Fruit fly (Drosophila melanogaster) whole organism, embryonic: Measurements from ENCODE around the gene dpp.
A peak's percentile ranks its signal among the peaks of the same experiment; 100 is the strongest.

ENCODE experiments used
- CG10209 ChIP-seq: fragments of 200-800 bp; sonication (Bioruptor generic); optimal IDR thresholded peaks from 3 replicates; lab custom pipeline; 2017; ENCODE audit warnings: missing biosample characterization, mild to moderate bottlenecking, missing genetic modification characterization, missing genetic modification reagents
- CG10321 ChIP-seq: fragments of 200-800 bp; sonication (Bioruptor generic); IDR thresholded peaks from 2 replicates; pipeline ENCODE4 v1.3.6; 2022; ENCODE audit warnings: missing biosample characterization, missing genetic modification characterization
- CG10565 ChIP-seq: fragments of 200-800 bp; sonication (Bioruptor generic); optimal IDR thresholded peaks from 3 replicates; lab custom pipeline; 2016; ENCODE audit warnings: missing biosample characterization, mild to moderate bottlenecking, missing genetic modification characterization
- CG11085 ChIP-seq: fragments of 200-800 bp; sonication (Bioruptor generic); IDR thresholded peaks from 2 replicates; pipeline ENCODE4 v1.3.6; 2022; ENCODE audit warnings: missing biosample characterization, missing genetic modification characterization
- CG11247 ChIP-seq: fragments of 200-800 bp; sonication (Bioruptor generic); IDR thresholded peaks from 2 replicates; pipeline ENCODE4 v1.3.6; 2022; ENCODE audit warnings: missing biosample characterization, missing genetic modification characterization
- CG11504 ChIP-seq: fragments of 200-800 bp; sonication (Bioruptor generic); optimal IDR thresholded peaks from 3 replicates; lab custom pipeline; 2019; ENCODE audit warnings: missing biosample characterization, mild to moderate bottlenecking, missing genetic modification characterization, moderate library complexity
- CG15514 ChIP-seq: fragments of 200-800 bp; sonication (Bioruptor generic); optimal IDR thresholded peaks from 3 replicates; lab custom pipeline; 2017; ENCODE audit warnings: missing biosample characterization, missing genetic modification characterization, mild to moderate bottlenecking, moderate library complexity, missing genetic modification reagents
- CG17359 ChIP-seq: fragments of 200-800 bp; sonication (Bioruptor generic); optimal IDR thresholded peaks from 3 replicates; lab custom pipeline; 2018; ENCODE audit warnings: missing biosample characterization, mild to moderate bottlenecking, missing genetic modification characterization, moderate library complexity
- CG17385 ChIP-seq: fragments of 200-800 bp; sonication (Bioruptor generic); optimal IDR thresholded peaks from 3 replicates; lab custom pipeline; 2018; ENCODE audit warnings: missing biosample characterization, mild to moderate bottlenecking, missing genetic modification characterization
- CG18011 ChIP-seq: fragments of 200-800 bp; sonication (Bioruptor generic); optimal IDR thresholded peaks from 2 replicates; lab custom pipeline; 2017; ENCODE audit warnings: missing biosample characterization, missing genetic modification characterization, mild to moderate bottlenecking, moderate library complexity, missing genotype
- CG2116 ChIP-seq: fragments of 200-800 bp; sonication (Bioruptor generic); optimal IDR thresholded peaks from 3 replicates; lab custom pipeline; 2018; ENCODE audit warnings: missing biosample characterization, mild to moderate bottlenecking, missing genetic modification characterization
- CG2120 ChIP-seq: fragments of 200-800 bp; sonication (Bioruptor generic); optimal IDR thresholded peaks from 3 replicates; lab custom pipeline; 2016; ENCODE audit warnings: missing biosample characterization, missing genetic modification characterization
- CG32532 ChIP-seq: fragments of 200-800 bp; sonication (Bioruptor generic); IDR thresholded peaks from 2 replicates; pipeline ENCODE4 v1.3.6; 2022; ENCODE audit warnings: missing biosample characterization, missing genetic modification characterization
- CG32772 ChIP-seq: fragments of 200-800 bp; sonication (Bioruptor generic); IDR thresholded peaks from 2 replicates; pipeline ENCODE4 v1.3.6; 2022; ENCODE audit warnings: missing biosample characterization, missing genetic modification characterization
- CG6175 ChIP-seq: fragments of 200-800 bp; sonication (Bioruptor generic); IDR thresholded peaks from 3 replicates; pipeline ENCODE4 v1.3.6; 2022; ENCODE audit warnings: missing biosample characterization, missing genetic modification characterization
- CG6689 ChIP-seq: fragments of 200-800 bp; sonication (Bioruptor generic); IDR thresholded peaks from 2 replicates; pipeline ENCODE4 v1.3.6; 2022; ENCODE audit warnings: missing biosample characterization, missing genetic modification characterization
- CG8290 ChIP-seq, 3 experiments: fragments of 200-800 bp; sonication (Bioruptor generic); optimal IDR thresholded peaks; 2 replicates each; lab custom pipeline; 2016 to 2019; ENCODE audit warnings: missing biosample characterization in 3 of 3, missing genetic modification characterization in 3 of 3, mild to moderate bottlenecking in 2 of 3, moderate library complexity in 1 of 3
- CG9215 ChIP-seq: fragments of 200-800 bp; sonication (Bioruptor generic); IDR thresholded peaks from 2 replicates; pipeline ENCODE4 v1.3.6; 2022; ENCODE audit warnings: missing biosample characterization, missing genetic modification characterization
- CrebB ChIP-seq: fragments of 200-800 bp; sonication (Bioruptor generic); optimal IDR thresholded peaks from 3 replicates; lab custom pipeline; 2018; ENCODE audit warnings: missing biosample characterization, mild to moderate bottlenecking, missing genetic modification characterization
- D ChIP-seq, 2 experiments: fragments of 200-800 bp in 1 of 2; fragments of >200 bp in 1 of 2; sonication (Bioruptor generic) in 1 of 2; optimal IDR thresholded peaks; 2 replicates in 1 of 2; 3 replicates in 1 of 2; lab custom pipeline; 2017; ENCODE audit warnings: mild to moderate bottlenecking in 1 of 2, missing biosample characterization in 1 of 2, missing genetic modification characterization in 1 of 2, missing genetic modification reagents in 1 of 2
- Dref ChIP-seq: fragments of 200-800 bp; sonication (Bioruptor generic); IDR thresholded peaks from 2 replicates; pipeline ENCODE4 v1.3.6; 2022; ENCODE audit warnings: missing biosample characterization, missing genetic modification characterization
- HLH4C ChIP-seq: fragments of 200-800 bp; sonication (Bioruptor generic); IDR thresholded peaks from 3 replicates; pipeline ENCODE4 v1.3.6; 2022; ENCODE audit warnings: missing biosample characterization, missing genetic modification characterization; ENCODE audit not compliant: partially characterized antibody
- Hr51 ChIP-seq, 2 experiments: fragments of 200-800 bp; sonication (Bioruptor generic); optimal IDR thresholded peaks; 2 replicates in 1 of 2; 3 replicates in 1 of 2; lab custom pipeline; 2016 to 2018; ENCODE audit warnings: missing biosample characterization in 2 of 2, missing genetic modification characterization in 2 of 2, mild to moderate bottlenecking in 1 of 2, moderate library complexity in 1 of 2
- Oli ChIP-seq: fragments of 200-800 bp; sonication (Bioruptor generic); optimal IDR thresholded peaks from 2 replicates; lab custom pipeline; 2018; ENCODE audit warnings: missing biosample characterization, mild to moderate bottlenecking, missing genetic modification characterization, moderate library complexity
- PHDP ChIP-seq: fragments of 200-800 bp; sonication (Bioruptor generic); optimal IDR thresholded peaks from 3 replicates; lab custom pipeline; 2018; ENCODE audit warnings: missing biosample characterization, mild to moderate bottlenecking, missing genetic modification characterization, moderate library complexity
- Ptx1 ChIP-seq: fragments of 200-800 bp; sonication (Bioruptor generic); IDR thresholded peaks from 2 replicates; pipeline ENCODE4 v1.3.6; 2022; ENCODE audit warnings: missing biosample characterization, missing genetic modification characterization
- Scr ChIP-seq: fragments of 200-800 bp; sonication (Bioruptor generic); IDR thresholded peaks from 2 replicates; pipeline ENCODE4 v1.3.6; 2022; ENCODE audit warnings: missing biosample characterization, missing genetic modification characterization; ENCODE audit not compliant: partially characterized antibody
- Xrp1 ChIP-seq: fragments of 200-800 bp; sonication (Bioruptor generic); IDR thresholded peaks from 2 replicates; pipeline ENCODE4 v1.3.6; 2022; ENCODE audit warnings: missing biosample characterization, missing genetic modification characterization
- YL-1 ChIP-seq: fragments of 200-800 bp; sonication (Bioruptor generic); optimal IDR thresholded peaks from 3 replicates; lab custom pipeline; 2017; ENCODE audit warnings: missing biosample characterization, mild to moderate bottlenecking, missing genetic modification characterization
- bab2 ChIP-seq: fragments of 200-800 bp; sonication (Bioruptor generic); optimal IDR thresholded peaks from 2 replicates; lab custom pipeline; 2016; ENCODE audit warnings: missing biosample characterization, missing genetic modification characterization
- br ChIP-seq: fragments of >200 bp; optimal IDR thresholded peaks from 2 replicates; lab custom pipeline; 2017
- cato ChIP-seq: fragments of 200-800 bp; sonication (Bioruptor generic); optimal IDR thresholded peaks from 2 replicates; lab custom pipeline; 2016; ENCODE audit warnings: missing biosample characterization, missing genetic modification characterization, borderline replicate concordance
- chinmo ChIP-seq: fragments of 200-800 bp; sonication (Bioruptor generic); IDR thresholded peaks from 4 replicates; pipeline ENCODE4 v1.3.6; 2022; ENCODE audit warnings: missing biosample characterization, missing genetic modification characterization; ENCODE audit not compliant: partially characterized antibody
- ci ChIP-seq: fragments of 200-800 bp; sonication (Bioruptor generic); IDR thresholded peaks from 3 replicates; pipeline ENCODE4 v1.3.6; 2022; ENCODE audit warnings: missing biosample characterization, missing genetic modification characterization
- danr ChIP-seq: fragments of 200-800 bp; sonication (Bioruptor generic); IDR thresholded peaks from 2 replicates; pipeline ENCODE4 v1.3.6; 2022; ENCODE audit warnings: missing biosample characterization, missing genetic modification characterization
- dysf ChIP-seq: fragments of 200-800 bp; sonication (Bioruptor generic); IDR thresholded peaks from 3 replicates; pipeline ENCODE4 v1.3.6; 2022; ENCODE audit warnings: missing biosample characterization, missing genetic modification characterization
- fu2 ChIP-seq: fragments of 200-800 bp; sonication (Bioruptor generic); optimal IDR thresholded peaks from 2 replicates; lab custom pipeline; 2016; ENCODE audit warnings: missing biosample characterization, missing genetic modification characterization
- gcm ChIP-seq: fragments of 200-800 bp; sonication (Bioruptor generic); optimal IDR thresholded peaks from 2 replicates; lab custom pipeline; 2019; ENCODE audit warnings: missing biosample characterization, mild to moderate bottlenecking, missing genetic modification characterization, moderate library complexity
- gsb-n ChIP-seq: fragments of 200-800 bp; sonication (Bioruptor generic); optimal IDR thresholded peaks from 3 replicates; lab custom pipeline; 2018; ENCODE audit warnings: missing biosample characterization, mild to moderate bottlenecking, missing genetic modification characterization
- jigr1 ChIP-seq: fragments of 200-800 bp; sonication (Bioruptor generic); IDR thresholded peaks from 3 replicates; pipeline ENCODE4 v1.3.6; 2022; ENCODE audit warnings: missing biosample characterization, missing genetic modification characterization
- lbe ChIP-seq: fragments of 200-800 bp; sonication (Bioruptor generic); optimal IDR thresholded peaks from 2 replicates; lab custom pipeline; 2016; ENCODE audit warnings: missing biosample characterization, mild to moderate bottlenecking, missing genetic modification characterization
- lmd ChIP-seq: fragments of 200-800 bp; sonication (Bioruptor generic); IDR thresholded peaks from 2 replicates; pipeline ENCODE4 v1.3.6; 2022; ENCODE audit warnings: missing biosample characterization, missing genetic modification characterization
- ranshi ChIP-seq: fragments of 200-800 bp; sonication (Bioruptor generic); IDR thresholded peaks from 2 replicates; pipeline ENCODE4 v1.3.6; 2022; ENCODE audit warnings: missing biosample characterization, missing genetic modification characterization
- scrt ChIP-seq: fragments of 200-800 bp; sonication (Bioruptor generic); optimal IDR thresholded peaks from 2 replicates; lab custom pipeline; 2018; ENCODE audit warnings: missing biosample characterization, mild to moderate bottlenecking, missing genetic modification characterization, moderate library complexity
- sd ChIP-seq: fragments of 200-800 bp; sonication (Bioruptor generic); optimal IDR thresholded peaks from 3 replicates; lab custom pipeline; 2018; ENCODE audit warnings: missing biosample characterization, mild to moderate bottlenecking, missing genetic modification characterization, moderate library complexity
- tna ChIP-seq: fragments of 200-800 bp; sonication (Bioruptor generic); IDR thresholded peaks from 2 replicates; pipeline ENCODE4 v1.3.6; 2022; ENCODE audit warnings: missing biosample characterization, missing genetic modification characterization; ENCODE audit not compliant: partially characterized antibody
- vvl ChIP-seq: fragments of 200-800 bp; sonication (Bioruptor generic); IDR thresholded peaks from 2 replicates; pipeline ENCODE4 v1.3.6; 2022; ENCODE audit warnings: missing biosample characterization, missing genetic modification characterization
- wdn ChIP-seq: fragments of 200-800 bp; sonication (Bioruptor generic); IDR thresholded peaks from 2 replicates; pipeline ENCODE4 v1.3.6; 2022; ENCODE audit warnings: missing biosample characterization, missing genetic modification characterization

The dpp gene

dm6 chr2L:2467722-2468372 lies 39.7 kb downstream of the dpp start (continued):
- TF ChIP-seq CG8290 (GFP tag; optimal IDR thresholded peaks at IDR 0.05; lab: Kevin White, UChicago) (no peak), CG8290 (tag; optimal IDR thresholded peaks at IDR 0.05; lab: Kevin White, UChicago) (no peak), danr (0 out of 2 replicates have a peak, but pooled peaks have one; percentile 28), HLH4C (GFP tag; lab: Robert Waterston, UW) (no peak), CG11085 (GFP tag; lab: Robert Waterston, UW) (no peak), CrebB (tag; lab: Kevin White, UChicago) (no peak), sd (tag; lab: Kevin White, UChicago) (peak; percentile 10), Xrp1 (GFP tag; lab: Robert Waterston, UW) (peak; percentile 45), PHDP (tag; lab: Kevin White, UChicago) (peak; percentile 19), Hr51 (GFP tag; optimal IDR thresholded peaks at IDR 0.05; lab: Kevin White, UChicago) (peak in 1 of 2 experiments; percentile 49), fu2 (GFP tag; lab: Kevin White, UChicago) (no peak), dysf (GFP tag; lab: Robert Waterston, UW) (peak; percentile 66; the same call in 2 of the 3 replicates), CG18011 (GFP tag; lab: Kevin White, UChicago) (no peak), CG11247 (peak; percentile 36; the same call in 1 of the 2 replicates), CG11504 (tag; lab: Kevin White, UChicago) (peak; percentile 63), CG32772 (peak; percentile 62), CG6689 (GFP tag; lab: Robert Waterston, UW) (peak; percentile 45; the same call in 1 of the 2 replicates), chinmo (GFP tag; lab: Robert Waterston, UW) (0 out of 4 replicates have a peak, but pooled peaks have one; percentile 31), ci (GFP tag; lab: Robert Waterston, UW) (no peak), Oli (tag; lab: Kevin White, UChicago) (peak; percentile 44), wdn (GFP tag; lab: Robert Waterston, UW) (0 out of 2 replicates have a peak, but pooled peaks have one; percentile 5), cato (no peak), CG10321 (GFP tag; lab: Robert Waterston, UW) (no peak), Ptx1 (GFP tag; lab: Robert Waterston, UW) (peak; percentile 59), scrt (GFP tag; lab: Kevin White, UChicago) (peak; percentile 2), lmd (GFP tag; lab: Robert Waterston, UW) (peak; percentile 56; the same call in 1 of the 2 replicates), vvl (GFP tag; lab: Robert Waterston, UW) (peak; percentile 14; the same call in 1 of the 2 replicates), ranshi (GFP tag; lab: Robert Waterston, UW) (0 out of 2 replicates have a peak, but pooled peaks have one; percentile 51), br (lab: Kevin White, UChicago) (no peak), gcm (no peak), CG2120 (peak; percentile 19), CG17385 (GFP tag; lab: Kevin White, UChicago) (peak; percentile 16), lbe (GFP tag; lab: Kevin White, UChicago) (no peak), tna (GFP tag; lab: Robert Waterston, UW) (no peak), bab2 (no peak), CG2116 (GFP tag; lab: Kevin White, UChicago) (no peak), YL-1 (GFP tag; lab: Kevin White, UChicago) (no peak), Dref (no peak), CG10565 (no peak), gsb-n (tag; lab: Kevin White, UChicago) (no peak), jigr1 (GFP tag; lab: Robert Waterston, UW) (no peak), CG17359 (peak; percentile 31), CG15514 (peak; percentile 2), CG10209 (peak; percentile 20), CG9215 (GFP tag; lab: Robert Waterston, UW) (peak; percentile 42; the same call in 1 of the 2 replicates), D (optimal IDR thresholded peaks at IDR 0.05; lab: Kevin White, UChicago) (no peak), D (GFP tag; optimal IDR thresholded peaks at IDR 0.05; lab: Kevin White, UChicago) (no peak), CG6175 (GFP tag; lab: Robert Waterston, UW) (0 out of 3 replicates have a peak, but pooled peaks have one; percentile 7), CG32532 (peak; percentile 64; the same call in 1 of the 2 replicates), Scr (GFP tag; lab: Robert Waterston, UW) (no peak)
